Fruit fly (Drosophila melanogaster): ENCODE results near the gene CG10949.
A peak's percentile ranks its signal among the peaks of the same experiment; 100 is the strongest.

Gene CG10949

DNA sequence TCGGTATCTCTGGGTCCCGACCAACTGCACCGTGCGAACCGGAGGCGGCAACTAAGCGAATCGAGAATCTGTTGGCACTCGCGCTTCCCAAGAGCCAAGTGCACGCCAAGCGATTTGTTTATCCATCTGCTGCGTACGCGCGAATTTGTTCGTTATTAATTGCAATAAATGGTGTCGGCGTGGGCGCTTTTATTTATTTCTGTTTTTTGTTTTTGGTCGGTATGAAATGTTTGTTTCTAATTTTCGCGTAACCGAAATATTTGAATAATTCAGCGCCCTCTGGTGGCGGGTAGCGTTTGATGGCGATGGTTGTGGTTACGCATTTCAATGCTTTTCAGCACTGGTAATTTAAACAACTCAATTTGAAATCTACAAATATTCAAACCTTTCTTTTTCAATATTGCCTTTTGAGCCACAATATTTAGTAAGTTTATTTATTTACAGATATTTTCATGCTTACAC, 1.9 kb downstream of the CG10949 start, which contains the start of gene CG10947 (continued):
- TF ChIP-seq CG3838 (GFP tag; optimal IDR thresholded peaks at IDR 0.05) (no peak), zen (tag; optimal IDR thresholded peaks at IDR 0.05) (peak; percentile 13), CG13296 (GFP tag; optimal IDR thresholded peaks at IDR 0.05) (peak; percentile 64), sc (optimal IDR thresholded peaks at IDR 0.05) (no peak), sc (GFP tag; optimal IDR thresholded peaks at IDR 0.05) (peak; percentile 18), Trl (optimal IDR thresholded peaks at IDR 0.05) (no peak), Trl (GFP tag; optimal IDR thresholded peaks at IDR 0.05) (peak; percentile 77), Fer1 (GFP tag; optimal IDR thresholded peaks at IDR 0.05) (peak; percentile 61), CG9609 (GFP tag; optimal IDR thresholded peaks at IDR 0.05) (peak; percentile 53), da (GFP tag; optimal IDR thresholded peaks at IDR 0.05) (peak; percentile 69), CG10979 (tag; optimal IDR thresholded peaks at IDR 0.05) (peak; percentile 49), CG3407 (GFP tag; optimal IDR thresholded peaks at IDR 0.05) (peak; percentile 59), CG5180 (GFP tag; optimal IDR thresholded peaks at IDR 0.05) (peak; percentile 60), Sox102F (GFP tag; optimal IDR thresholded peaks at IDR 0.05) (peak; percentile 66), fu2 (GFP tag; optimal IDR thresholded peaks at IDR 0.05) (peak; percentile 43), CG10462 (GFP tag; optimal IDR thresholded peaks at IDR 0.05) (peak; percentile 49), phol (tag; optimal IDR thresholded peaks at IDR 0.05) (peak; percentile 41), rib (GFP tag; IDR thresholded peaks at IDR 0.05) (peak; percentile 48; the same call in 1 of the 2 replicates), CG6272 (GFP tag; IDR thresholded peaks at IDR 0.05) (no peak), gem (tag; optimal IDR thresholded peaks at IDR 0.05) (peak; percentile 48), CG3847 (GFP tag; IDR thresholded peaks at IDR 0.05) (peak; percentile 76), sens (GFP tag) (peak; percentile 90), CG13624 (GFP tag; optimal IDR thresholded peaks at IDR 0.05) (peak; percentile 82), CG18011 (GFP tag; optimal IDR thresholded peaks at IDR 0.05) (peak; percentile 68), ind (GFP tag; optimal IDR thresholded peaks at IDR 0.05) (peak; percentile 57), D19B (GFP tag; optimal IDR thresholded peaks at IDR 0.05) (peak; percentile 44), dpn (GFP tag; optimal IDR thresholded peaks at IDR 0.05) (peak; percentile 75 to 84), Ets65A (GFP tag) (peak; percentile 91), odd (GFP tag; optimal IDR thresholded peaks at IDR 0.05) (peak; percentile 69), croc (GFP tag; conservative IDR thresholded peaks at IDR 0.05) (no peak; the same call in 2 of the 3 replicates), CG4360 (GFP tag; IDR thresholded peaks at IDR 0.05) (no peak), CG15269 (tag; optimal IDR thresholded peaks at IDR 0.05) (peak; percentile 60), CG4404 (GFP tag; IDR thresholded peaks at IDR 0.05) (no peak), Rx (GFP tag; IDR thresholded peaks at IDR 0.05) (peak; percentile 36), CG16863 (GFP tag; optimal IDR thresholded peaks at IDR 0.05) (peak; percentile 67), crc (GFP tag; optimal IDR thresholded peaks at IDR 0.05) (peak; percentile 64), CG8924 (tag; optimal IDR thresholded peaks at IDR 0.05) (peak; percentile 1), E2f2 (GFP tag; IDR thresholded peaks at IDR 0.05) (peak; percentile 95), trh (GFP tag; optimal IDR thresholded peaks at IDR 0.05) (peak; percentile 35), Ptx1 (GFP tag; IDR thresholded peaks at IDR 0.05) (peak; percentile 56), Hr3 (GFP tag; optimal IDR thresholded peaks at IDR 0.05) (peak; percentile 62), lbe (GFP tag; optimal IDR thresholded peaks at IDR 0.05) (no peak), CG1603 (tag; optimal IDR thresholded peaks at IDR 0.05) (peak; percentile 67), CG30431 (GFP tag; optimal IDR thresholded peaks at IDR 0.05) (peak; percentile 42), CG30403 (GFP tag; optimal IDR thresholded peaks at IDR 0.05) (peak; percentile 67), Asciz (GFP tag; optimal IDR thresholded peaks at IDR 0.05) (peak; percentile 63), CG2889 (GFP tag; IDR thresholded peaks at IDR 0.05) (0 out of 3 replicates have a peak, but pooled peaks have one; percentile 4), z (GFP tag; IDR thresholded peaks at IDR 0.05) (no peak), salm (tag; optimal IDR thresholded peaks at IDR 0.05) (no peak), sr (GFP tag; IDR thresholded peaks at IDR 0.05) (0 out of 3 replicates have a peak, but pooled peaks have one; percentile 29), CG16813 (GFP tag; IDR thresholded peaks at IDR 0.05; ENCODE audit: partially characterized antibody) (peak; percentile 61), tap (tag; optimal IDR thresholded peaks at IDR 0.05) (peak; percentile 0)
